Worm (Caenorhabditis elegans): ENCODE measurements around the gene fbxb-22.
A peak's percentile ranks its signal among the peaks of the same experiment; 100 is the strongest.

fbxb-22 gene

ce11 chrIII:11871617-11872016 is 11.9 kb downstream of the fbxb-22 start:
- no peak for TF ChIP-seq ceh-22 (tag; optimal IDR thresholded peaks at IDR 0.05)
- no peak for TF ChIP-seq ceh-18 (tag; optimal IDR thresholded peaks at IDR 0.05)
- TF ChIP-seq ceh-19 (GFP tag; optimal IDR thresholded peaks at IDR 0.05), result no peak
- no peak for TF ChIP-seq lin-11 (tag; optimal IDR thresholded peaks at IDR 0.05)
- no peak for TF ChIP-seq nhr-11 (tag; optimal IDR thresholded peaks at IDR 0.05)
- peak; percentile 0 for TF ChIP-seq C08G9.2 (tag; optimal IDR thresholded peaks at IDR 0.05)

ce11 chrIII:11870009-11870408 is 13.5 kb downstream of the fbxb-22 start:
- TF ChIP-seq F13H6.1 (tag; optimal IDR thresholded peaks at IDR 0.05) (peak; percentile 55), hlh-30 (tag; optimal IDR thresholded peaks at IDR 0.05; ENCODE audit: insufficient read depth) (peak; percentile 19), C38D4.7 (GFP tag; optimal IDR thresholded peaks at IDR 0.05) (peak; percentile 12), npax-4 (tag; optimal IDR thresholded peaks at IDR 0.05) (no peak), sdc-2 (tag; optimal IDR thresholded peaks at IDR 0.05) (peak; percentile 32), unc-42 (tag; optimal IDR thresholded peaks at IDR 0.05) (peak; percentile 82), pros-1 (tag; optimal IDR thresholded peaks at IDR 0.05) (peak; percentile 33), mec-3 (tag; optimal IDR thresholded peaks at IDR 0.05; ENCODE audit: borderline replicate concordance) (peak; percentile 62), pat-9 (tag; optimal IDR thresholded peaks at IDR 0.05) (no peak), K09A11.1 (tag; optimal IDR thresholded peaks at IDR 0.05; ENCODE audit: insufficient read depth) (no peak), fax-1 (tag; optimal IDR thresholded peaks at IDR 0.05) (peak; percentile 60), hlh-6 (tag; optimal IDR thresholded peaks at IDR 0.05) (peak; percentile 52), elt-2 (tag; optimal IDR thresholded peaks at IDR 0.05) (peak; percentile 53), madf-2 (tag; optimal IDR thresholded peaks at IDR 0.05) (peak; percentile 40), ceh-22 (tag; optimal IDR thresholded peaks at IDR 0.05) (no peak), unc-55 (GFP tag; optimal IDR thresholded peaks at IDR 0.05) (peak; percentile 59), ahr-1 (tag; optimal IDR thresholded peaks at IDR 0.05) (no peak), pha-4 (tag; optimal IDR thresholded peaks at IDR 0.05) (no peak), eyg-1 (tag; optimal IDR thresholded peaks at IDR 0.05) (peak; percentile 45), ceh-2 (tag; optimal IDR thresholded peaks at IDR 0.05) (peak; percentile 94), ceh-14 (tag; optimal IDR thresholded peaks at IDR 0.05) (peak; percentile 44), tbx-7 (tag; optimal IDR thresholded peaks at IDR 0.05) (peak; percentile 69), ceh-19 (GFP tag; optimal IDR thresholded peaks at IDR 0.05) (peak; percentile 49), K02D7.2 (tag; optimal IDR thresholded peaks at IDR 0.05) (no peak), lim-6 (tag; optimal IDR thresholded peaks at IDR 0.05) (peak; percentile 57), tbx-2 (tag; optimal IDR thresholded peaks at IDR 0.05) (peak; percentile 94), ceh-6 (GFP tag; optimal IDR thresholded peaks at IDR 0.05) (no peak), ets-4 (tag; optimal IDR thresholded peaks at IDR 0.05) (peak; percentile 92), ceh-34 (tag; optimal IDR thresholded peaks at IDR 0.05) (peak; percentile 55), nfya-1 (tag; optimal IDR thresholded peaks at IDR 0.05) (peak; percentile 90), sox-2 (GFP tag; IDR thresholded peaks at IDR 0.05) (no peak), C08G9.2 (tag; optimal IDR thresholded peaks at IDR 0.05) (peak; percentile 93), gmeb-2 (tag; optimal IDR thresholded peaks at IDR 0.05) (peak; percentile 47), ceh-18 (tag; optimal IDR thresholded peaks at IDR 0.05) (peak; percentile 68), hlh-8 (tag; optimal IDR thresholded peaks at IDR 0.05) (peak; percentile 66), pha-2 (tag; optimal IDR thresholded peaks at IDR 0.05) (peak; percentile 56), pax-1 (tag; optimal IDR thresholded peaks at IDR 0.05) (peak; percentile 53), ceh-31 (tag; optimal IDR thresholded peaks at IDR 0.05) (peak; percentile 98), zip-5 (tag; optimal IDR thresholded peaks at IDR 0.05) (peak; percentile 29), pqm-1 (tag; optimal IDR thresholded peaks at IDR 0.05) (peak; percentile 41), ref-2 (tag; optimal IDR thresholded peaks at IDR 0.05) (peak; percentile 63), hlh-15 (tag; optimal IDR thresholded peaks at IDR 0.05) (peak; percentile 15), rnt-1 (tag; optimal IDR thresholded peaks at IDR 0.05) (peak; percentile 95)
